Worm (Caenorhabditis elegans): Measurements from ENCODE around the gene W05H7.1.

W05H7.1 gene

DNA sequence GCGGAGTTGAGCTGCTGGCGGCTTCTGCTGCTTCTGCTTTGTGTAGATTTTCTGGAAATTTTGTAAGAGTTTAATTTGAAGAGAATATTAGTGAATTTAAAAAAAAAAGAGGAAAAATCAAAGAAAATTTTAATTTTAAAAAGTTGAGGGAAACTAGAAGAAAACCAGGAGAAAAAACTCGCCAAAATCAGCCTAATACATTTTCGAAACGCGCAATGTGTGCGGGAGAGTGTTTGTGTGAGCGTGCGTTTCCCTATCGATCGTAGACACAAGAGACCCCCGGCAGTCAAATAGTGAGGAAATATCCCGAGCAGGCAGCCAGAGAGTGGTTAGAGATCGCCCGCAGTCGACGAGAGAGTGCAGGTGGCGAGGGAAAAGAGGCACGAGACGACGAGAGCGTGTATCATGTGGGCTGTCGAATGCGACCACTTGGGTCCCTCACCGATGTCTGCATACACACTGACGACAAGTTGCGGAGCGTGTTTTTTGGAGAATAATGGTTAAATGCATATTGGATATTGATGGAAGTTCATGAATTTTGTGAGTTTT is 3.9 kb upstream of the W05H7.1 start, which contains the start of gene zfp-3 (continued):
- TF ChIP-seq let-526 (GFP tag; IDR thresholded peaks at IDR 0.05) (peak; percentile 80; the same call in 1 of the 2 replicates), tbx-9 (tag; optimal IDR thresholded peaks at IDR 0.05; ENCODE audit: borderline replicate concordance) (no peak), B0019.2 (GFP tag; conservative IDR thresholded peaks at IDR 0.05) (no peak), nfyb-1 (GFP tag; IDR thresholded peaks at IDR 0.05) (peak; percentile 84), C17E4.6 (GFP tag; IDR thresholded peaks at IDR 0.05) (no peak), pbrm-1 (GFP tag; IDR thresholded peaks at IDR 0.05) (peak; percentile 90), madf-10 (tag; optimal IDR thresholded peaks at IDR 0.05) (peak; percentile 79), egl-44 (GFP tag; IDR thresholded peaks at IDR 0.05) (peak; percentile 83), ets-4 (GFP tag; optimal IDR thresholded peaks at IDR 0.05) (peak; percentile 19), nhr-120 (GFP tag; IDR thresholded peaks at IDR 0.05) (no peak), C06A6.2 (GFP tag; conservative IDR thresholded peaks at IDR 0.05) (peak; percentile 91), chd-7 (tag; optimal IDR thresholded peaks at IDR 0.05) (peak; percentile 76), hmg-1.2 (GFP tag; IDR thresholded peaks at IDR 0.05) (peak; percentile 93), hmg-20 (GFP tag; IDR thresholded peaks at IDR 0.05) (peak; percentile 53; the same call in 1 of the 2 replicates), mel-28 (tag; optimal IDR thresholded peaks at IDR 0.05; ENCODE audit: borderline replicate concordance) (no peak), nhr-90 (tag; optimal IDR thresholded peaks at IDR 0.05) (peak; percentile 44), ekl-4 (GFP tag; IDR thresholded peaks at IDR 0.05) (peak; percentile 92), unc-62 (GFP tag; optimal IDR thresholded peaks at IDR 0.05) (no peak), let-607 (tag; optimal IDR thresholded peaks at IDR 0.05) (peak in 1 of 2 experiments; percentile 64), Y53G8AR.9 (GFP tag; conservative IDR thresholded peaks at IDR 0.05) (peak; percentile 77; the same call in 1 of the 2 replicates), dpl-1 (GFP tag; optimal IDR thresholded peaks at IDR 0.05) (no peak), rec-8 (tag; optimal IDR thresholded peaks at IDR 0.05) (no peak), zim-3 (tag; optimal IDR thresholded peaks at IDR 0.05) (no peak), T07F8.4 (tag; optimal IDR thresholded peaks at IDR 0.05) (peak; percentile 18), F57C9.4 (tag; optimal IDR thresholded peaks at IDR 0.05) (no peak), tbp1 (GFP tag; optimal IDR thresholded peaks at IDR 0.05) (peak; percentile 67), ztf-28 (GFP tag; IDR thresholded peaks at IDR 0.05) (no peak), egrh-3 (GFP tag; IDR thresholded peaks at IDR 0.05) (peak; percentile 47; the same call in 1 of the 2 replicates), lin-35 (GFP tag; optimal IDR thresholded peaks at IDR 0.05) (peak in 1 of 3 experiments; percentile 76), attf-5 (GFP tag; optimal IDR thresholded peaks at IDR 0.05) (peak; percentile 96), snpc-4 (GFP tag; optimal IDR thresholded peaks at IDR 0.05) (peak; percentile 55), snpc-4 (tag; optimal IDR thresholded peaks at IDR 0.05) (peak; percentile 45 to 78 (median 68)), athp-1 (tag; optimal IDR thresholded peaks at IDR 0.05) (peak; percentile 92), lin-54 (GFP tag; optimal IDR thresholded peaks at IDR 0.05) (peak; percentile 65), B0336.3 (GFP tag; IDR thresholded peaks at IDR 0.05) (peak; percentile 88), cebp-1 (GFP tag; IDR thresholded peaks at IDR 0.05) (0 out of 2 replicates have a peak, but pooled peaks have one; percentile 45), cebp-1 (tag; optimal IDR thresholded peaks at IDR 0.05) (no peak), xnd-1 (tag; optimal IDR thresholded peaks at IDR 0.05) (no peak), lsl-1 (GFP tag; optimal IDR thresholded peaks at IDR 0.05) (no peak), lin-40 (tag; optimal IDR thresholded peaks at IDR 0.05) (peak; percentile 95), tlf-1 (GFP tag; optimal IDR thresholded peaks at IDR 0.05) (peak; percentile 56), F23B12.7 (tag; optimal IDR thresholded peaks at IDR 0.05; ENCODE audit: insufficient read depth) (no peak), lin-26 (GFP tag; IDR thresholded peaks at IDR 0.05) (peak; percentile 59), mes-4 (tag; optimal IDR thresholded peaks at IDR 0.05) (no peak), F33H1.4 (GFP tag; IDR thresholded peaks at IDR 0.05) (peak; percentile 56), nhr-80 (tag; optimal IDR thresholded peaks at IDR 0.05) (peak; percentile 76), die-1 (tag; optimal IDR thresholded peaks at IDR 0.05) (peak; percentile 11), sea-2 (GFP tag; IDR thresholded peaks at IDR 0.05) (peak; percentile 47; the same call in 1 of the 2 replicates)

All from whole organism, young adult.